Fruit fly (Drosophila melanogaster) whole organism, wandering third instar larva: Measurements from ENCODE around the gene mtd.

Experiments
- Dfd ChIP-seq: fragments of >200 bp; optimal IDR thresholded peaks from 2 replicates; lab custom pipeline; 2017; ENCODE audit warnings: missing biosample characterization, missing genetic modification characterization
- HLH106 ChIP-seq: fragments of 200-800 bp; optimal IDR thresholded peaks from 3 replicates; lab custom pipeline; 2019; ENCODE audit warnings: missing biosample characterization, mild to moderate bottlenecking, missing genetic modification characterization, moderate library complexity
- Hnf4 ChIP-seq: fragments of 200-800 bp; sonication (Bioruptor generic); optimal IDR thresholded peaks from 2 replicates; lab custom pipeline; 2016; ENCODE audit warnings: missing biosample characterization, mild to moderate bottlenecking, missing genetic modification characterization
- Jra ChIP-seq: sonication (Bioruptor generic); optimal IDR thresholded peaks from 2 replicates; lab custom pipeline; 2016; ENCODE audit warnings: missing biosample characterization, missing genetic modification characterization
- N ChIP-seq: fragments of >200 bp; optimal IDR thresholded peaks from 2 replicates; lab custom pipeline; 2018; ENCODE audit warnings: missing biosample characterization, missing external identifiers, missing genetic modification characterization
- Rel ChIP-seq, 2 experiments: fragments of 200-800 bp; sonication (Bioruptor generic) in 1 of 2; optimal IDR thresholded peaks; 2 replicates in 1 of 2; 3 replicates in 1 of 2; lab custom pipeline; 2016 to 2019; ENCODE audit warnings: mild to moderate bottlenecking in 2 of 2, missing biosample characterization in 2 of 2, missing genetic modification characterization in 2 of 2, moderate library complexity in 1 of 2
- Sp1 ChIP-seq: fragments of 200-800 bp; sonication (Bioruptor generic); optimal IDR thresholded peaks from 3 replicates; lab custom pipeline; 2019; ENCODE audit warnings: missing biosample characterization, mild to moderate bottlenecking, missing genetic modification characterization, moderate library complexity
- dl ChIP-seq, 2 experiments: fragments of 175-275, 200-275 bp in 1 of 2; fragments of 200-275 bp in 1 of 2; sonication (Bioruptor generic); optimal IDR thresholded peaks; lab custom pipeline; 2018; ENCODE audit warnings: mild to moderate bottlenecking in 2 of 2, missing biosample characterization in 2 of 2, missing genetic modification characterization in 2 of 2, moderate library complexity in 2 of 2; ENCODE audit not compliant: partially characterized antibody in 2 of 2, insufficient read depth in 1 of 2
- h ChIP-seq: fragments of 200-800 bp; sonication (Bioruptor generic); optimal IDR thresholded peaks from 3 replicates; lab custom pipeline; 2016; ENCODE audit warnings: missing biosample characterization, mild to moderate bottlenecking, missing genetic modification characterization
- jim ChIP-seq: fragments of 175-275, 200-325 bp; sonication (Bioruptor generic); optimal IDR thresholded peaks from 2 replicates; lab custom pipeline; 2016; ENCODE audit warnings: missing biosample characterization, mild to moderate bottlenecking, missing genetic modification characterization
- pan ChIP-seq: fragments of >200 bp; optimal IDR thresholded peaks from 2 replicates; lab custom pipeline; 2017
- rgr ChIP-seq: fragments of 200-800 bp; sonication (Bioruptor generic); optimal IDR thresholded peaks from 3 replicates; lab custom pipeline; 2016; ENCODE audit warnings: missing biosample characterization, mild to moderate bottlenecking, missing genetic modification characterization
- sv ChIP-seq: fragments of 200-800 bp; sonication (Bioruptor generic); optimal IDR thresholded peaks from 3 replicates; lab custom pipeline; 2016; ENCODE audit warnings: missing biosample characterization, missing genetic modification characterization
- usp ChIP-seq: fragments of >200 bp; optimal IDR thresholded peaks from 2 replicates; lab custom pipeline; 2017; ENCODE audit warnings: missing biosample characterization, missing genetic modification characterization

dm6 chr3R:5369490-5370001 is 19.3 kb upstream of the mtd start, which contains the start of the genes CG31542 and CG34277:
- TF ChIP-seq Hnf4 = no peak
- TF ChIP-seq Jra (GFP tag; lab: Kevin White, UChicago) = no peak
- no peak for TF ChIP-seq Sp1 (GFP tag; lab: Kevin White, UChicago)
- no peak for TF ChIP-seq h (GFP tag; lab: Kevin White, UChicago)
- TF ChIP-seq sv (GFP tag; lab: Kevin White, UChicago) = no peak
- no peak for TF ChIP-seq jim (GFP tag; lab: Kevin White, UChicago)
- TF ChIP-seq usp (GFP tag; lab: Kevin White, UChicago) = no peak
- no peak for TF ChIP-seq dl (GFP tag; optimal IDR thresholded peaks at IDR 0.05; lab: Kevin White, UChicago; ENCODE audit: insufficient read depth in 1 of 2, partially characterized antibody in 2 of 2)
- no peak for TF ChIP-seq pan (lab: Kevin White, UChicago)
- TF ChIP-seq rgr = no peak
- TF ChIP-seq N (GFP tag; lab: Kevin White, UChicago) = no peak
- TF ChIP-seq Rel (GFP tag; optimal IDR thresholded peaks at IDR 0.05; lab: Kevin White, UChicago) = no peak
- TF ChIP-seq Rel (tag; optimal IDR thresholded peaks at IDR 0.05; lab: Kevin White, UChicago) = no peak
- TF ChIP-seq Dfd = peak; percentile 95
- no peak for TF ChIP-seq HLH106 (tag; lab: Kevin White, UChicago)
